Worm (Caenorhabditis elegans): Measurements from ENCODE around the gene cyp-14A3.
A peak's percentile ranks its signal among the peaks of the same experiment; 100 is the strongest.

The cyp-14A3 gene

DNA sequence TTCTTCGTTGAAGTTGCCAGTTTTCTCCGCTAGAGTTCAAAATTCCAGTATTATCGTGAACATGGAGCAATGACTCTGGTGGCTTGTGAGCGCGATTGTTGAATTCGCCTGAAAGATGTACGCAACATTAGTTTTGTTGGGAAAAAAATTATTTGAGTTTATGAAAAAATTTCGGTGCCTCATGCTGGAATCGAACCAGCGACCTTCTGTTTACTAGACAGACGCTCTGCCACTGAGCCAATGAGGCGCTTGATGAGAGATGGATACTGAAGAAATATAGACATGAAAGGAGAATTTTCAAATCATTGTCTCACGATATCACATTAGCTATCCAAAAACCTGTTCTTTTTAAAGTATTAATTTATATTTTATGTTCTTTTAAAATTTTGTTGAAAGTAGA, 9.5 kb upstream of the cyp-14A3 start:
- TF ChIP-seq ceh-39 (tag; optimal IDR thresholded peaks at IDR 0.05) (no peak), ceh-43 (GFP tag; optimal IDR thresholded peaks at IDR 0.05) (no peak), lin-32 (GFP tag; optimal IDR thresholded peaks at IDR 0.05) (no peak), mab-5 (tag; optimal IDR thresholded peaks at IDR 0.05) (no peak), blmp-1 (tag; optimal IDR thresholded peaks at IDR 0.05) (no peak), pha-4 (tag; optimal IDR thresholded peaks at IDR 0.05) (no peak), ceh-83 (GFP tag; optimal IDR thresholded peaks at IDR 0.05) (no peak), tbx-8 (GFP tag; optimal IDR thresholded peaks at IDR 0.05) (no peak), mls-2 (tag; optimal IDR thresholded peaks at IDR 0.05) (no peak), sptf-1 (tag; optimal IDR thresholded peaks at IDR 0.05) (no peak), lin-13 (tag; optimal IDR thresholded peaks at IDR 0.05) (no peak), M03D4.4 (tag; optimal IDR thresholded peaks at IDR 0.05) (no peak), zip-8 (tag; optimal IDR thresholded peaks at IDR 0.05) (no peak), bed-3 (GFP tag; optimal IDR thresholded peaks at IDR 0.05) (no peak), sem-2 (GFP tag; optimal IDR thresholded peaks at IDR 0.05) (no peak)

- TF ChIP-seq nhr-12 (tag; optimal IDR thresholded peaks at IDR 0.05) (no peak), nhr-2 (tag; optimal IDR thresholded peaks at IDR 0.05) (no peak), elt-1 (tag; optimal IDR thresholded peaks at IDR 0.05; ENCODE audit: borderline replicate concordance, insufficient read depth) (no peak), mab-5 (tag; optimal IDR thresholded peaks at IDR 0.05) (no peak), unc-39 (tag; optimal IDR thresholded peaks at IDR 0.05) (no peak), sem-2 (GFP tag; optimal IDR thresholded peaks at IDR 0.05) (no peak), nhr-76 (tag; optimal IDR thresholded peaks at IDR 0.05) (no peak), pha-4 (tag; optimal IDR thresholded peaks at IDR 0.05) (no peak), snpc-4 (tag; optimal IDR thresholded peaks at IDR 0.05) (no peak), nhr-28 (tag; optimal IDR thresholded peaks at IDR 0.05) (no peak), zip-8 (tag; optimal IDR thresholded peaks at IDR 0.05) (no peak), tbx-8 (GFP tag; optimal IDR thresholded peaks at IDR 0.05) (no peak), ham-2 (GFP tag; optimal IDR thresholded peaks at IDR 0.05) (no peak), ceh-39 (tag; optimal IDR thresholded peaks at IDR 0.05) (no peak), drap-1 (GFP tag; optimal IDR thresholded peaks at IDR 0.05) (no peak), M03D4.4 (tag; optimal IDR thresholded peaks at IDR 0.05) (no peak), unc-120 (tag; optimal IDR thresholded peaks at IDR 0.05; ENCODE audit: poor library complexity, severe bottlenecking) (no peak)
These were observed 4.9 kb upstream of the cyp-14A3 start, which contains the start of gene phf-33 for ce11 chrX:13278876-13279275. Gene phf-33 (minus strand): TSS chrX:13278976.

- TF ChIP-seq unc-62 (GFP tag; optimal IDR thresholded peaks at IDR 0.05) (no peak), lsy-2 (tag; optimal IDR thresholded peaks at IDR 0.05) (no peak)
These were observed 4.4 kb downstream of the cyp-14A3 start, which contains the start of gene cyp-14A2 for ce11 chrX:13269586-13269985. Gene cyp-14A2 (minus strand): TSS chrX:13269686.

ce11 chrX:13267230-13267629, 6.8 kb downstream of the cyp-14A3 start, which contains the start of gene cyp-14A1:
Gene cyp-14A1 (minus strand): TSS chrX:13267355.
- no peak for TF ChIP-seq ham-2 (GFP tag; optimal IDR thresholded peaks at IDR 0.05)
- no peak for TF ChIP-seq blmp-1 (tag; optimal IDR thresholded peaks at IDR 0.05)
- no peak for TF ChIP-seq unc-120 (tag; optimal IDR thresholded peaks at IDR 0.05; ENCODE audit: poor library complexity, severe bottlenecking)
- TF ChIP-seq bed-3 (GFP tag; optimal IDR thresholded peaks at IDR 0.05) = no peak
- no peak for TF ChIP-seq ztf-11 (tag; optimal IDR thresholded peaks at IDR 0.05)
- TF ChIP-seq mls-2 (tag; optimal IDR thresholded peaks at IDR 0.05) = no peak
- TF ChIP-seq drap-1 (GFP tag; optimal IDR thresholded peaks at IDR 0.05) = no peak

- no peak for TF ChIP-seq nhr-2 (tag; optimal IDR thresholded peaks at IDR 0.05)
- no peak for TF ChIP-seq unc-39 (tag; optimal IDR thresholded peaks at IDR 0.05)
- no peak for TF ChIP-seq nhr-76 (tag; optimal IDR thresholded peaks at IDR 0.05)
- peak; percentile 42 for TF ChIP-seq mep-1 (tag; optimal IDR thresholded peaks at IDR 0.05)
- TF ChIP-seq hlh-1 (tag; optimal IDR thresholded peaks at IDR 0.05) = no peak
- peak; percentile 72 for TF ChIP-seq ham-2 (GFP tag; optimal IDR thresholded peaks at IDR 0.05)
- TF ChIP-seq flh-1 (GFP tag; optimal IDR thresholded peaks at IDR 0.05) = peak; percentile 16
- TF ChIP-seq lin-13 (tag; optimal IDR thresholded peaks at IDR 0.05) = no peak
- TF ChIP-seq ceh-43 (GFP tag; optimal IDR thresholded peaks at IDR 0.05) = peak; percentile 66
- TF ChIP-seq unc-120 (tag; optimal IDR thresholded peaks at IDR 0.05; ENCODE audit: poor library complexity, severe bottlenecking) = peak; percentile 66
- TF ChIP-seq tbx-8 (GFP tag; optimal IDR thresholded peaks at IDR 0.05) = no peak
- TF ChIP-seq elt-3 (tag; optimal IDR thresholded peaks at IDR 0.05) = no peak
- peak; percentile 80 for TF ChIP-seq lin-32 (GFP tag; optimal IDR thresholded peaks at IDR 0.05)
- TF ChIP-seq ceh-83 (GFP tag; optimal IDR thresholded peaks at IDR 0.05) = peak; percentile 73
- no peak for TF ChIP-seq zip-8 (tag; optimal IDR thresholded peaks at IDR 0.05)
- TF ChIP-seq M03D4.4 (tag; optimal IDR thresholded peaks at IDR 0.05) = no peak
- TF ChIP-seq unc-62 (GFP tag; optimal IDR thresholded peaks at IDR 0.05) = no peak
- TF ChIP-seq cnd-1 (tag; optimal IDR thresholded peaks at IDR 0.05) = peak; percentile 66
- peak; percentile 64 for TF ChIP-seq bed-3 (GFP tag; optimal IDR thresholded peaks at IDR 0.05)
- no peak for TF ChIP-seq ztf-11 (tag; optimal IDR thresholded peaks at IDR 0.05)
- no peak for TF ChIP-seq blmp-1 (tag; optimal IDR thresholded peaks at IDR 0.05)
- TF ChIP-seq nhr-28 (tag; optimal IDR thresholded peaks at IDR 0.05) = no peak
- peak; percentile 86 for TF ChIP-seq drap-1 (GFP tag; optimal IDR thresholded peaks at IDR 0.05)
- TF ChIP-seq ces-1 (GFP tag; optimal IDR thresholded peaks at IDR 0.05) = no peak
- no peak for TF ChIP-seq ceh-39 (tag; optimal IDR thresholded peaks at IDR 0.05)
- no peak for TF ChIP-seq elt-1 (tag; optimal IDR thresholded peaks at IDR 0.05; ENCODE audit: borderline replicate concordance, insufficient read depth)
- TF ChIP-seq pha-4 (tag; optimal IDR thresholded peaks at IDR 0.05) = no peak
- no peak for TF ChIP-seq nhr-12 (tag; optimal IDR thresholded peaks at IDR 0.05)
- no peak for TF ChIP-seq mab-5 (tag; optimal IDR thresholded peaks at IDR 0.05)
- TF ChIP-seq lsy-2 (tag; optimal IDR thresholded peaks at IDR 0.05) = peak; percentile 22
- peak; percentile 89 for TF ChIP-seq mls-2 (tag; optimal IDR thresholded peaks at IDR 0.05)
- TF ChIP-seq sem-2 (GFP tag; optimal IDR thresholded peaks at IDR 0.05) = peak; percentile 56
- no peak for TF ChIP-seq sptf-1 (tag; optimal IDR thresholded peaks at IDR 0.05)
- TF ChIP-seq nhr-237 (tag; optimal IDR thresholded peaks at IDR 0.05) = peak; percentile 43
- no peak for TF ChIP-seq snpc-4 (tag; optimal IDR thresholded peaks at IDR 0.05)
These were observed 9.5 kb downstream of the cyp-14A3 start for ce11 chrX:13264550-13264949.
